Fruit fly (Drosophila melanogaster): Measurements from ENCODE around the gene CG11672.
A peak's percentile ranks its signal among the peaks of the same experiment; 100 is the strongest.

CG11672 gene

DNA sequence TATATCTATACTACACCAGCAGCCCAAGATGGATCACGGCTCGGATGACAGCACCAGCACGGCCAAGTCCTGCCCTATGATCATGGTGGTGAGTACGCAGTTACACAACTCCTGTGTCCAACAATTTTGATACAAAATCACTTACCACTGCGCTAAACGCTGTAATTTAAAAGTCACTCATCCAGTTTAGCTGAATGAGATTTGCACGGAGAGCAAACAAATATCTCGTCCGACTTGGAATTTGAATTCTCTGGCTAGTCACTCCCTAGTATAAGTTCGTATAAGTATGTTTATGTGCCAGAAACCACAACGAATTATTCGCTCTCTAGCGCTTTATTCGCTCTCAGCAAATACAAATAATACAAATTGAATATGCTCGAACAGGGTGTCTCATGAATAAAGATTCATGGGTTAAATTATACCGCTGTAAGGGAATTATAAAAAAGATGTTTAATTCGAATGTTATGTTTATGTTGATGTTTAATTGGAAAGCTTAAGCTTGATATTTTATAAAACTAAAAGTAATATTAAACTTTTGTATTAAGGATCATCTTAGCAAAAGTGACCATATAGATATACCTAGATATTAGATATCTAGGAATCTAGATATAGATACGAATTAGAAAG lies 27.4 kb upstream of the CG11672 start:
- no peak for TF ChIP-seq Abd-B (GFP tag; optimal IDR thresholded peaks at IDR 0.05)
- TF ChIP-seq foxo (GFP tag; optimal IDR thresholded peaks at IDR 0.05) = peak in 1 of 2 experiments; percentile 5
- TF ChIP-seq Rel (GFP tag; optimal IDR thresholded peaks at IDR 0.05) = no peak
- peak; percentile 57 for TF ChIP-seq Rel (tag; optimal IDR thresholded peaks at IDR 0.05)

dm6 chr3R:8317215-8317614 lies 26.8 kb upstream of the CG11672 start, which contains the start of gene Ctr1B:
Gene Ctr1B (plus strand): TSS chr3R:8317612.
- TF ChIP-seq N (GFP tag; optimal IDR thresholded peaks at IDR 0.05) = no peak
- TF ChIP-seq sv (GFP tag; optimal IDR thresholded peaks at IDR 0.05) = no peak
- TF ChIP-seq dl (GFP tag; optimal IDR thresholded peaks at IDR 0.05; ENCODE audit: insufficient read depth in 1 of 2, partially characterized antibody in 2 of 2) = peak in 1 of 2 experiments; percentile 9
- peak; percentile 47 for TF ChIP-seq Vsx2 (GFP tag; optimal IDR thresholded peaks at IDR 0.05; ENCODE audit: partially characterized antibody)
- no peak for TF ChIP-seq Myc (optimal IDR thresholded peaks at IDR 0.05)
- no peak for TF ChIP-seq HLH106 (tag; optimal IDR thresholded peaks at IDR 0.05)
- TF ChIP-seq Dif (GFP tag; optimal IDR thresholded peaks at IDR 0.05; ENCODE audit: partially characterized antibody) = peak; percentile 13

dm6 chr3R:8316344-8317105 lies 26.1 kb upstream of the CG11672 start, which contains the start of gene Coq2:
Gene Coq2 (minus strand): TSS chr3R:8316543.
- TF ChIP-seq OdsH (GFP tag; optimal IDR thresholded peaks at IDR 0.05) = no peak
- TF ChIP-seq Dif (GFP tag; optimal IDR thresholded peaks at IDR 0.05; ENCODE audit: partially characterized antibody) = peak; percentile 100
- peak; percentile 100 for TF ChIP-seq dl (GFP tag; optimal IDR thresholded peaks at IDR 0.05; ENCODE audit: insufficient read depth in 1 of 2, partially characterized antibody in 2 of 2)
- no peak for TF ChIP-seq psq (GFP tag; optimal IDR thresholded peaks at IDR 0.05)
- no peak for TF ChIP-seq Mio (GFP tag; optimal IDR thresholded peaks at IDR 0.05)
- TF ChIP-seq Vsx2 (GFP tag; optimal IDR thresholded peaks at IDR 0.05; ENCODE audit: partially characterized antibody) = peak; percentile 100
- TF ChIP-seq Myc (optimal IDR thresholded peaks at IDR 0.05) = peak; percentile 28

DNA sequence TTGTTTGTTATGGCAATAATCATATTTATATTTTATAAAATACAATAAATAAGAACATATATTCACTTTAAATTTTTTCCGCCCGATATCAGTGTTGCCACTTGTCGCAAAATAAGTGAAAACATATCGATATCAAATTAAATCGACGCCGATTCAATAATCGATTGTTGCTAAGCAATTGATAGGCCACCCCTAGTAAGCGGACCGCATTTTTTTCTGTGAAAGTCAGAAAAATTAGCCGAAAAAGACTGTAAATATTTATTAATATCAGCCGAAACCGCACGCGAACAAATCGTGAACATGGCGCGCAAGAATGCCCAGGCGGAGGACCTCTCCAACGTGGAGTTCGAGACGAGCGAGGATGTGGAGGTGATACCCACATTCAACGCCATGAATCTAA lies 22.7 kb upstream of the CG11672 start, which contains the start of gene CG7483:
TSS of gene CG7483 (plus strand) at position 171 of the 400 bp plus-strand sequence.
- no peak for TF ChIP-seq psq (GFP tag; optimal IDR thresholded peaks at IDR 0.05)
- TF ChIP-seq lola (GFP tag; optimal IDR thresholded peaks at IDR 0.05) = no peak
- TF ChIP-seq HLH106 (tag; optimal IDR thresholded peaks at IDR 0.05) = no peak
- TF ChIP-seq foxo (GFP tag; optimal IDR thresholded peaks at IDR 0.05) = no peak
- no peak for TF ChIP-seq brk (GFP tag; optimal IDR thresholded peaks at IDR 0.05)
- no peak for TF ChIP-seq dl (GFP tag; optimal IDR thresholded peaks at IDR 0.05; ENCODE audit: insufficient read depth in 1 of 2, partially characterized antibody in 2 of 2)
- no peak for TF ChIP-seq h (GFP tag; optimal IDR thresholded peaks at IDR 0.05)
- no peak for TF ChIP-seq dmrt93B (GFP tag; optimal IDR thresholded peaks at IDR 0.05)
- TF ChIP-seq fru (GFP tag; optimal IDR thresholded peaks at IDR 0.05) = no peak
- no peak for TF ChIP-seq N (GFP tag; optimal IDR thresholded peaks at IDR 0.05)
- TF ChIP-seq Mio (GFP tag; optimal IDR thresholded peaks at IDR 0.05) = no peak
- no peak for TF ChIP-seq Rel (GFP tag; optimal IDR thresholded peaks at IDR 0.05)
- TF ChIP-seq Rel (tag; optimal IDR thresholded peaks at IDR 0.05) = no peak
- no peak for TF ChIP-seq CG9705 (GFP tag; optimal IDR thresholded peaks at IDR 0.05)
- TF ChIP-seq GATAd (GFP tag; optimal IDR thresholded peaks at IDR 0.05) = no peak
- no peak for TF ChIP-seq Dfd (GFP tag; optimal IDR thresholded peaks at IDR 0.05)
- TF ChIP-seq Hr78 (GFP tag; optimal IDR thresholded peaks at IDR 0.05) = no peak
- TF ChIP-seq jim (GFP tag; optimal IDR thresholded peaks at IDR 0.05) = no peak
- TF ChIP-seq CrebA (GFP tag; optimal IDR thresholded peaks at IDR 0.05; ENCODE audit: borderline replicate concordance) = no peak
- TF ChIP-seq CG32264 (GFP tag; optimal IDR thresholded peaks at IDR 0.05) = no peak

DNA sequence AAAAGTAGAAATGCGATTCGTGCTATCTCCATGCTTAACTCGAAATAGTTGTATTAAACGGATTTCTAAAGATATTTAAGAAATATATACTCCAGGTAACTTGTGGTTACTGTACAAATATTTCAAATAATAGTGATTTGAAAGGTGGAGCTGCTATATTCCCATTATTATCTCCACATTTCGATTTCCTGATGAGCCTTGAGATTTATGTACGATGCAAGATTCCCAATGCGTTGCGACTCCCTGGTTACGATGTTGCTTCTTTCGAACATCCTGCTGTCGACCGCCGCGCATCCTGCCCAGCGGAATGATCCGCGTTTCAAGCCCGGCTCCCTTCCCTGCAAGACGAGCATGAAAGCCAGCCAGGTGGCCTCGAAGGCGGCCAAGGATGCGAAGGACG lies 21.7 kb upstream of the CG11672 start, which contains the start of the genes CG11694 and CG11698:
TSS of gene CG11694 (minus strand) at position 101 of the 400 bp plus-strand sequence.
TSS of gene CG11698 (plus strand) at position 152 of the 400 bp plus-strand sequence.
- TF ChIP-seq lola (GFP tag; optimal IDR thresholded peaks at IDR 0.05) (no peak), pan (optimal IDR thresholded peaks at IDR 0.05) (no peak), tai (GFP tag; optimal IDR thresholded peaks at IDR 0.05) (no peak)

Measured in whole organism, wandering third instar larva.